Worm (Caenorhabditis elegans) whole organism, L1 larva: Measurements from ENCODE around the gene F25E5.2.

Experiments
- elt-3 ChIP-seq, 6 experiments: fragments of 150-350 bp in 1 of 6; sonication (generic microtip); optimal IDR thresholded peaks; 2 replicates each; lab custom pipeline; 2017 to 2018; ENCODE audit warnings: missing biosample characterization in 6 of 6, missing genetic modification characterization in 6 of 6, inconsistent platforms in 1 of 6
- nhr-28 ChIP-seq: fragments of 150-350 bp; optimal IDR thresholded peaks from 2 replicates; lab custom pipeline; 2014; ENCODE audit warnings: missing biosample characterization, missing genetic modification characterization
- nhr-90 ChIP-seq: sonication (generic microtip); optimal IDR thresholded peaks from 2 replicates; lab custom pipeline; 2016; ENCODE audit warnings: mild to moderate bottlenecking, missing genetic modification characterization, missing compliant biosample characterization; ENCODE audit not compliant: poor library complexity
- pqm-1 ChIP-seq: sonication (generic microtip); optimal IDR thresholded peaks from 3 replicates; lab custom pipeline; 2017; ENCODE audit warnings: missing biosample characterization, missing genetic modification characterization
- ztf-4 ChIP-seq: fragments of 150-350 bp; optimal IDR thresholded peaks from 2 replicates; lab custom pipeline; 2014; ENCODE audit warnings: missing biosample characterization, missing genetic modification characterization

ce11 chrV:7487518-7487917 is 32.4 kb downstream of the F25E5.2 start, which contains the start of gene srbc-7:
- TF ChIP-seq nhr-90 (no peak), ztf-4 (tag; lab: Kevin White, UChicago) (no peak), pqm-1 (tag; lab: Kevin White, UChicago) (no peak), nhr-28 (no peak), elt-3 (tag; optimal IDR thresholded peaks at IDR 0.05; lab: Kevin White, UChicago) (no peak)
